Worm (Caenorhabditis elegans) whole organism, young adult: ENCODE data around the gene Y57G11C.43.
"Not testable (repeated sequence)": the region's sequence is repeated elsewhere in the genome, so short reads cannot be mapped to it uniquely, and the experiment has no call there.

Experiments used
- D2030.7 ChIP-seq: fragments of 200-800 bp; sonication (Bioruptor generic); IDR thresholded peaks from 2 replicates; pipeline ENCODE4 v1.3.6; 2022; ENCODE audit warnings: missing genetic modification reagents, missing genetic modification characterization, missing compliant biosample characterization
- F33H1.4 ChIP-seq: fragments of 200-800 bp; sonication (Bioruptor generic); IDR thresholded peaks from 2 replicates; pipeline ENCODE4 v1.3.6; 2022; ENCODE audit warnings: missing genetic modification reagents, missing genetic modification characterization, missing compliant biosample characterization
- F37B4.10 ChIP-seq: fragments of 200-800 bp; sonication (Bioruptor generic); IDR thresholded peaks from 2 replicates; pipeline ENCODE4 v1.3.6; 2022; ENCODE audit warnings: missing genetic modification characterization, missing compliant biosample characterization
- T07F8.4 ChIP-seq: sonication (generic microtip); optimal IDR thresholded peaks from 2 replicates; lab custom pipeline; 2016; ENCODE audit warnings: mild to moderate bottlenecking, missing genetic modification characterization, moderate library complexity, missing compliant biosample characterization
- Y53F4B.3 ChIP-seq: fragments of 200-800 bp; sonication (Bioruptor generic); IDR thresholded peaks from 2 replicates; pipeline ENCODE4 v1.3.6; 2022; ENCODE audit warnings: missing genetic modification reagents, missing genetic modification characterization, missing compliant biosample characterization
- Y67H2A.10 ChIP-seq: fragments of 200-800 bp; sonication (Bioruptor generic); conservative IDR thresholded peaks from 2 replicates; pipeline ENCODE4 v1.3.6; 2022; ENCODE audit warnings: missing genetic modification reagents, missing genetic modification characterization, missing compliant biosample characterization
- athp-1 ChIP-seq: sonication (generic microtip); optimal IDR thresholded peaks from 2 replicates; lab custom pipeline; 2017; ENCODE audit warnings: mild to moderate bottlenecking, missing genetic modification characterization, missing compliant biosample characterization
- attf-6 ChIP-seq: fragments of 200-800 bp; sonication (Bioruptor generic); IDR thresholded peaks from 2 replicates; pipeline ENCODE4 v1.3.6; 2022; ENCODE audit warnings: missing genetic modification reagents, missing genetic modification characterization, missing compliant biosample characterization
- cebp-2 ChIP-seq: fragments of 200-800 bp; sonication (Bioruptor generic); IDR thresholded peaks from 2 replicates; pipeline ENCODE4 v1.3.6; 2022; ENCODE audit warnings: missing genetic modification characterization, missing compliant biosample characterization
- ceh-100 ChIP-seq: fragments of 200-800 bp; sonication (Bioruptor generic); IDR thresholded peaks from 2 replicates; pipeline ENCODE4 v1.3.6; 2022; ENCODE audit warnings: missing genetic modification reagents, missing genetic modification characterization, missing compliant biosample characterization
- ceh-40 ChIP-seq: fragments of 200-800 bp; sonication (Bioruptor generic); IDR thresholded peaks from 2 replicates; pipeline ENCODE4 v1.3.6; 2022; ENCODE audit warnings: missing genetic modification characterization, missing compliant biosample characterization
- dpff-1 ChIP-seq: sonication (generic microtip); optimal IDR thresholded peaks from 2 replicates; lab custom pipeline; 2017; ENCODE audit warnings: mild to moderate bottlenecking, missing genetic modification characterization, missing compliant biosample characterization
- efl-1 ChIP-seq: fragments of 150-350 bp; optimal IDR thresholded peaks from 2 replicates; lab custom pipeline; 2014; ENCODE audit warnings: missing biosample characterization, missing genetic modification reagents, missing genetic modification characterization
- egrh-3 ChIP-seq: fragments of 200-800 bp; sonication (Bioruptor generic); IDR thresholded peaks from 2 replicates; pipeline ENCODE4 v1.3.6; 2022; ENCODE audit warnings: missing genetic modification reagents, missing genetic modification characterization, missing compliant biosample characterization
- gei-17 ChIP-seq: fragments of 200-800 bp; sonication (Bioruptor generic); optimal IDR thresholded peaks from 2 replicates; lab custom pipeline; 2018; ENCODE audit warnings: mild to moderate bottlenecking, missing genetic modification characterization, missing compliant biosample characterization
- hmg-1.2 ChIP-seq: fragments of 200-800 bp; sonication (Bioruptor generic); IDR thresholded peaks from 2 replicates; pipeline ENCODE4 v1.3.6; 2022; ENCODE audit warnings: missing genetic modification reagents, missing genetic modification characterization, missing compliant biosample characterization
- hrde-1 ChIP-seq: sonication (generic microtip); optimal IDR thresholded peaks from 2 replicates; lab custom pipeline; 2016; ENCODE audit warnings: missing genetic modification characterization, mild to moderate bottlenecking, missing compliant biosample characterization, moderate library complexity, missing genotype, missing genetic modification reagents, borderline replicate concordance
- hsf-1 ChIP-seq: fragments of 200-800 bp; sonication (Bioruptor generic); IDR thresholded peaks from 2 replicates; pipeline ENCODE4 v1.3.6; 2022; ENCODE audit warnings: missing genetic modification reagents, missing genetic modification characterization, missing compliant biosample characterization
- lsl-1 ChIP-seq: fragments of 200-800 bp; sonication (Bioruptor generic); optimal IDR thresholded peaks from 2 replicates; lab custom pipeline; 2018; ENCODE audit warnings: mild to moderate bottlenecking, missing genetic modification characterization, moderate library complexity, missing compliant biosample characterization
- madf-6 ChIP-seq: fragments of 200-800 bp; sonication (Bioruptor generic); IDR thresholded peaks from 2 replicates; pipeline ENCODE4 v1.3.6; 2022; ENCODE audit warnings: missing genetic modification reagents, missing genetic modification characterization, missing compliant biosample characterization
- mes-4 ChIP-seq: sonication (generic microtip); optimal IDR thresholded peaks from 2 replicates; lab custom pipeline; 2016; ENCODE audit warnings: missing genotype, missing genetic modification characterization, missing compliant biosample characterization
- nfya-1 ChIP-seq: sonication (generic microtip); optimal IDR thresholded peaks from 2 replicates; lab custom pipeline; 2017; ENCODE audit warnings: antibody characterized with exemption, missing compliant biosample characterization, missing genetic modification characterization, borderline replicate concordance; ENCODE audit not compliant: insufficient read depth
- nfyb-1 ChIP-seq: fragments of 200-800 bp; sonication (Bioruptor generic); IDR thresholded peaks from 2 replicates; pipeline ENCODE4 v1.3.6; 2022; ENCODE audit warnings: missing genetic modification reagents, missing genetic modification characterization, missing compliant biosample characterization
- nhr-179 ChIP-seq: sonication (generic microtip); optimal IDR thresholded peaks from 2 replicates; lab custom pipeline; 2016; ENCODE audit warnings: mild to moderate bottlenecking, missing genetic modification characterization, missing compliant biosample characterization
- pbrm-1 ChIP-seq: fragments of 200-800 bp; sonication (Bioruptor generic); IDR thresholded peaks from 2 replicates; pipeline ENCODE4 v1.3.6; 2022; ENCODE audit warnings: missing genetic modification reagents, missing genetic modification characterization, missing compliant biosample characterization
- rec-8 ChIP-seq, 2 experiments: sonication (generic microtip); optimal IDR thresholded peaks; 2 replicates each; lab custom pipeline; 2016; ENCODE audit warnings: mild to moderate bottlenecking in 2 of 2, missing genetic modification characterization in 2 of 2, missing genetic modification reagents in 2 of 2, missing genotype in 2 of 2, missing biosample characterization in 1 of 2, missing compliant biosample characterization in 1 of 2, moderate library complexity in 1 of 2
- snpc-1.1 ChIP-seq: sonication (generic microtip); optimal IDR thresholded peaks from 2 replicates; lab custom pipeline; 2017; ENCODE audit warnings: missing genetic modification characterization, mild to moderate bottlenecking, missing compliant biosample characterization, antibody characterized with exemption, moderate library complexity, missing genotype, missing genetic modification reagents; ENCODE audit not compliant: insufficient read depth
- snpc-4 ChIP-seq, 5 experiments: fragments of 150-350 bp in 1 of 5; sonication (generic microtip) in 4 of 5; optimal IDR thresholded peaks; 2 replicates each; lab custom pipeline; 2014 to 2018; ENCODE audit warnings: missing genetic modification characterization in 5 of 5, missing biosample characterization in 3 of 5, antibody characterized with exemption in 2 of 5, mild to moderate bottlenecking in 2 of 5, missing compliant biosample characterization in 2 of 5, missing genotype in 2 of 5, moderate library complexity in 2 of 5, missing genetic modification reagents in 1 of 5
- somi-1 ChIP-seq: fragments of 200-800 bp; sonication (Bioruptor generic); optimal IDR thresholded peaks from 2 replicates; lab custom pipeline; 2018; ENCODE audit warnings: mild to moderate bottlenecking, missing genetic modification characterization, missing compliant biosample characterization
- tbp1 ChIP-seq: fragments of 200-800 bp; sonication (Bioruptor generic); optimal IDR thresholded peaks from 2 replicates; lab custom pipeline; 2018; ENCODE audit warnings: mild to moderate bottlenecking, missing genetic modification characterization, missing compliant biosample characterization
- zfh-2 ChIP-seq: fragments of 200-800 bp; sonication (Bioruptor generic); conservative IDR thresholded peaks from 2 replicates; pipeline ENCODE4 v1.3.6; 2022; ENCODE audit warnings: missing genetic modification reagents, missing genetic modification characterization, missing compliant biosample characterization
- ztf-22 ChIP-seq: fragments of 200-800 bp; sonication (Bioruptor generic); optimal IDR thresholded peaks from 2 replicates; lab custom pipeline; 2018; ENCODE audit warnings: mild to moderate bottlenecking, missing genetic modification characterization, moderate library complexity, missing compliant biosample characterization
- ztf-26 ChIP-seq: sonication (generic microtip); optimal IDR thresholded peaks from 2 replicates; lab custom pipeline; 2017; ENCODE audit warnings: missing genetic modification characterization, missing compliant biosample characterization
- ztf-3 ChIP-seq: fragments of 200-800 bp; sonication (Bioruptor generic); optimal IDR thresholded peaks from 2 replicates; lab custom pipeline; 2018; ENCODE audit warnings: mild to moderate bottlenecking, missing genetic modification characterization, missing compliant biosample characterization

The Y57G11C.43 gene

ce11 chrIV:14740177-14740576, 29.1 kb upstream of the Y57G11C.43 start:
- TF ChIP-seq hsf-1 (GFP tag; lab: Robert Waterston, UW) = peak; percentile 92

- TF ChIP-seq attf-6 (no peak), cebp-2 (GFP tag; lab: Robert Waterston, UW) (no peak), Y67H2A.10 (GFP tag; lab: Robert Waterston, UW) (no peak), dpff-1 (tag; lab: Kevin White, UChicago) (no peak), somi-1 (GFP tag; lab: Kevin White, UChicago) (no peak), ztf-3 (GFP tag; lab: Kevin White, UChicago) (no peak), ceh-100 (GFP tag; lab: Robert Waterston, UW) (no peak), zfh-2 (GFP tag; lab: Robert Waterston, UW) (no peak), D2030.7 (no peak), gei-17 (no peak)
- TF ChIP-seq, all 124 proteins: peak for 0
These were observed 27.3 kb upstream of the Y57G11C.43 start for ce11 chrIV:14741926-14742325.

- TF ChIP-seq egrh-3 (peak; percentile 51; the same call in 1 of the 2 replicates), snpc-4 (tag; optimal IDR thresholded peaks at IDR 0.05; lab: Kevin White, UChicago) (peak in 2 of 4 experiments; percentile 81 to 94), attf-6 (peak; percentile 90)
- not testable (repeated sequence) for TF ChIP-seq snpc-4 (GFP tag; optimal IDR thresholded peaks at IDR 0.05; lab: Kevin White, UChicago)
These were observed 21.5 kb upstream of the Y57G11C.43 start for ce11 chrIV:14747578-14748208.

ce11 chrIV:14754912-14755311, 14.3 kb upstream of the Y57G11C.43 start, which contains the start of gene Y57G11C.499:
Gene Y57G11C.499 (minus strand): TSS chrIV:14754934.
- no peak for TF ChIP-seq Y53F4B.3
- peak; percentile 56; the same call in 1 of the 2 replicates for TF ChIP-seq madf-6 (GFP tag; lab: Robert Waterston, UW)
- peak; percentile 78 for TF ChIP-seq snpc-4 (GFP tag; optimal IDR thresholded peaks at IDR 0.05; lab: Kevin White, UChicago)
- TF ChIP-seq snpc-4 (tag; optimal IDR thresholded peaks at IDR 0.05; lab: Kevin White, UChicago) = peak in 3 of 4 experiments; percentile 89 to 93 (median 91)
- TF ChIP-seq somi-1 (GFP tag; lab: Kevin White, UChicago) = no peak
- peak; percentile 10 for TF ChIP-seq tbp1 (GFP tag; lab: Kevin White, UChicago)
- TF ChIP-seq lsl-1 (GFP tag; lab: Kevin White, UChicago) = peak; percentile 79
- no peak for TF ChIP-seq nfya-1
- TF ChIP-seq attf-6 = peak; percentile 88
- peak; percentile 8 for TF ChIP-seq efl-1 (GFP tag; lab: Kevin White, UChicago)

ce11 chrIV:14757786-14758185, 11.5 kb upstream of the Y57G11C.43 start:
- TF ChIP-seq attf-6 (peak; percentile 67; the same call in 1 of the 2 replicates), nhr-179 (no peak)

ce11 chrIV:14759662-14760061, 9.6 kb upstream of the Y57G11C.43 start:
- peak; percentile 51 for TF ChIP-seq snpc-1.1 (tag; lab: Kevin White, UChicago)
- peak; percentile 36 for TF ChIP-seq hmg-1.2 (GFP tag; lab: Robert Waterston, UW)
- TF ChIP-seq mes-4 (tag; lab: Kevin White, UChicago) = no peak
- TF ChIP-seq ztf-22 (GFP tag; lab: Kevin White, UChicago) = no peak
- no peak for TF ChIP-seq ztf-26
- TF ChIP-seq snpc-4 (GFP tag; optimal IDR thresholded peaks at IDR 0.05; lab: Kevin White, UChicago) = no peak
- TF ChIP-seq snpc-4 (tag; optimal IDR thresholded peaks at IDR 0.05; lab: Kevin White, UChicago) = peak in 3 of 4 experiments; percentile 72 to 92 (median 77)

- TF ChIP-seq ztf-26 (no peak), rec-8 (tag; optimal IDR thresholded peaks at IDR 0.05; lab: Kevin White, UChicago) (no peak), F37B4.10 (GFP tag; lab: Robert Waterston, UW) (no peak), pbrm-1 (GFP tag; lab: Robert Waterston, UW) (no peak), athp-1 (no peak), F33H1.4 (GFP tag; lab: Robert Waterston, UW) (no peak), ceh-40 (GFP tag; lab: Robert Waterston, UW) (no peak), nfyb-1 (no peak), T07F8.4 (tag; lab: Kevin White, UChicago) (no peak), hrde-1 (tag; lab: Kevin White, UChicago) (no peak)
- TF ChIP-seq, all 124 proteins: peak for 0
These were observed 8.4 kb upstream of the Y57G11C.43 start, which contains the start of gene ptp-5.2 for ce11 chrIV:14760845-14761244. Gene ptp-5.2 (minus strand): TSS chrIV:14760945.
